Fruit fly (Drosophila melanogaster): ENCODE measurements around the gene CG15373.

dm6 chrX:18083528-18084365, 40.0 kb downstream of the CG15373 start:
- no peak for TF ChIP-seq Jra (GFP tag; optimal IDR thresholded peaks at IDR 0.05)
- no peak for TF ChIP-seq h (GFP tag; optimal IDR thresholded peaks at IDR 0.05)
- TF ChIP-seq Myc (optimal IDR thresholded peaks at IDR 0.05): no peak

Measured in whole organism, wandering third instar larva.